Worm (Caenorhabditis elegans) whole organism, L3 larva: ENCODE measurements around the gene T25E4.2.
"Not testable (repeated sequence)": the region's sequence is repeated elsewhere in the genome, so short reads cannot be mapped to it uniquely, and the experiment has no call there.

ENCODE experiments used
- R02D3.7 ChIP-seq: fragments of 150-350 bp; optimal IDR thresholded peaks from 2 replicates; lab custom pipeline; 2014; ENCODE audit warnings: missing biosample characterization, missing genetic modification characterization
- ZK546.5 ChIP-seq: sonication (generic microtip); optimal IDR thresholded peaks from 2 replicates; lab custom pipeline; 2017; ENCODE audit warnings: missing biosample characterization, missing genetic modification characterization
- aly-2 ChIP-seq: fragments of 150-350 bp; optimal IDR thresholded peaks from 2 replicates; lab custom pipeline; 2014; ENCODE audit warnings: missing biosample characterization, missing genetic modification characterization
- ama-1 ChIP-seq: fragments of 150-350 bp; optimal IDR thresholded peaks from 2 replicates; lab custom pipeline; 2018
- ceh-16 ChIP-seq: sonication (generic microtip); optimal IDR thresholded peaks from 2 replicates; lab custom pipeline; 2017; ENCODE audit warnings: missing biosample characterization, missing genetic modification characterization
- ceh-28 ChIP-seq: fragments of 150-350 bp; optimal IDR thresholded peaks from 2 replicates; lab custom pipeline; 2014; ENCODE audit warnings: missing biosample characterization, missing genetic modification reagents, missing genetic modification characterization
- ceh-82 ChIP-seq: fragments of 150-350 bp; optimal IDR thresholded peaks from 2 replicates; lab custom pipeline; 2014; ENCODE audit warnings: missing biosample characterization, missing genetic modification characterization
- ceh-9 ChIP-seq: sonication (generic microtip); optimal IDR thresholded peaks from 2 replicates; lab custom pipeline; 2018; ENCODE audit warnings: missing biosample characterization, missing genetic modification characterization
- egl-27 ChIP-seq: sonication (generic microtip); optimal IDR thresholded peaks from 4 replicates; lab custom pipeline; 2017; ENCODE audit warnings: missing biosample characterization, missing genetic modification reagents, missing genetic modification characterization
- elt-1 ChIP-seq: fragments of 150-350 bp; optimal IDR thresholded peaks from 2 replicates; lab custom pipeline; 2014; ENCODE audit warnings: missing biosample characterization, missing genetic modification characterization
- elt-2 ChIP-seq: sonication (generic microtip); optimal IDR thresholded peaks from 2 replicates; lab custom pipeline; 2016; ENCODE audit warnings: missing genetic modification reagents, mild to moderate bottlenecking, missing genetic modification characterization, missing compliant biosample characterization
- fkh-10 ChIP-seq: sonication (generic microtip); optimal IDR thresholded peaks from 2 replicates; lab custom pipeline; 2017; ENCODE audit warnings: missing biosample characterization, missing genetic modification reagents, missing genetic modification characterization
- fkh-2 ChIP-seq: fragments of 150-350 bp; optimal IDR thresholded peaks from 2 replicates; lab custom pipeline; 2014; ENCODE audit warnings: missing biosample characterization, missing genetic modification reagents, missing genetic modification characterization
- fos-1 ChIP-seq: fragments of 150-350 bp; optimal IDR thresholded peaks from 2 replicates; lab custom pipeline; 2014; ENCODE audit warnings: missing biosample characterization, missing genetic modification characterization
- lin-15B ChIP-seq: fragments of 150-350 bp; optimal IDR thresholded peaks from 2 replicates; lab custom pipeline; 2014; ENCODE audit warnings: missing biosample characterization, missing genetic modification characterization
- lin-39 ChIP-seq: fragments of 150-350 bp; optimal IDR thresholded peaks from 2 replicates; lab custom pipeline; 2018; ENCODE audit warnings: missing biosample characterization, missing genetic modification reagents, missing genetic modification characterization
- lsy-12 ChIP-seq: sonication (generic microtip); optimal IDR thresholded peaks from 2 replicates; lab custom pipeline; 2016; ENCODE audit warnings: mild to moderate bottlenecking, missing genetic modification characterization, missing compliant biosample characterization
- mdl-1 ChIP-seq: fragments of 150-350 bp; optimal IDR thresholded peaks from 2 replicates; lab custom pipeline; 2014; ENCODE audit warnings: missing biosample characterization, missing genetic modification characterization
- mml-1 ChIP-seq: fragments of 150-350 bp; sonication (generic microtip); optimal IDR thresholded peaks from 3 replicates; lab custom pipeline; 2014; ENCODE audit warnings: missing biosample characterization, missing genetic modification characterization
- nfya-1 ChIP-seq: sonication (generic microtip); optimal IDR thresholded peaks from 2 replicates; lab custom pipeline; 2017; ENCODE audit warnings: missing genetic modification characterization, mild to moderate bottlenecking, missing compliant biosample characterization, antibody characterized with exemption, moderate library complexity; ENCODE audit not compliant: insufficient read depth
- nhr-11 ChIP-seq: fragments of 150-350 bp; optimal IDR thresholded peaks from 2 replicates; lab custom pipeline; 2014; ENCODE audit warnings: missing biosample characterization, missing genetic modification characterization
- nhr-12 ChIP-seq: fragments of 150-350 bp; optimal IDR thresholded peaks from 2 replicates; lab custom pipeline; 2014; ENCODE audit warnings: missing biosample characterization, missing genetic modification characterization
- nhr-23 ChIP-seq: fragments of 150-350 bp; optimal IDR thresholded peaks from 2 replicates; lab custom pipeline; 2014; ENCODE audit warnings: missing biosample characterization, missing genetic modification reagents, missing genetic modification characterization
- nhr-237 ChIP-seq: fragments of 150-350 bp; optimal IDR thresholded peaks from 2 replicates; lab custom pipeline; 2014; ENCODE audit warnings: missing biosample characterization, missing genetic modification characterization
- nhr-28 ChIP-seq: fragments of 150-350 bp; optimal IDR thresholded peaks from 2 replicates; lab custom pipeline; 2014; ENCODE audit warnings: missing biosample characterization, missing genetic modification characterization
- nhr-43 ChIP-seq: sonication (generic microtip); optimal IDR thresholded peaks from 2 replicates; lab custom pipeline; 2016; ENCODE audit warnings: mild to moderate bottlenecking, missing genetic modification characterization, missing compliant biosample characterization; ENCODE audit not compliant: poor library complexity, severe bottlenecking
- nhr-67 ChIP-seq: fragments of 150-350 bp; optimal IDR thresholded peaks from 2 replicates; lab custom pipeline; 2014; ENCODE audit warnings: missing biosample characterization, missing genetic modification characterization
- pha-4 ChIP-seq: fragments of 150-350 bp; optimal IDR thresholded peaks from 2 replicates; lab custom pipeline; 2014; ENCODE audit warnings: missing biosample characterization, missing genetic modification reagents, missing genetic modification characterization
- skn-1 ChIP-seq: fragments of 150-350 bp; optimal IDR thresholded peaks from 2 replicates; lab custom pipeline; 2014; ENCODE audit warnings: missing biosample characterization, missing genetic modification characterization
- tbx-2 ChIP-seq: sonication (generic microtip); optimal IDR thresholded peaks from 2 replicates; lab custom pipeline; 2016; ENCODE audit warnings: mild to moderate bottlenecking, missing genetic modification characterization, missing compliant biosample characterization
- unc-39 ChIP-seq: sonication (generic microtip); optimal IDR thresholded peaks from 4 replicates; lab custom pipeline; 2017; ENCODE audit warnings: missing biosample characterization, missing genetic modification characterization
- unc-62 ChIP-seq: fragments of 150-350 bp; sonication (generic microtip); optimal IDR thresholded peaks from 4 replicates; lab custom pipeline; 2014; ENCODE audit warnings: missing biosample characterization, missing genetic modification reagents, missing genetic modification characterization
- zag-1 ChIP-seq: fragments of 150-350 bp; optimal IDR thresholded peaks from 2 replicates; lab custom pipeline; 2014; ENCODE audit warnings: missing biosample characterization, missing genetic modification characterization
- ztf-11 ChIP-seq: fragments of 150-350 bp; optimal IDR thresholded peaks from 2 replicates; lab custom pipeline; 2014; ENCODE audit warnings: missing biosample characterization, missing genetic modification characterization

T25E4.2 gene

DNA sequence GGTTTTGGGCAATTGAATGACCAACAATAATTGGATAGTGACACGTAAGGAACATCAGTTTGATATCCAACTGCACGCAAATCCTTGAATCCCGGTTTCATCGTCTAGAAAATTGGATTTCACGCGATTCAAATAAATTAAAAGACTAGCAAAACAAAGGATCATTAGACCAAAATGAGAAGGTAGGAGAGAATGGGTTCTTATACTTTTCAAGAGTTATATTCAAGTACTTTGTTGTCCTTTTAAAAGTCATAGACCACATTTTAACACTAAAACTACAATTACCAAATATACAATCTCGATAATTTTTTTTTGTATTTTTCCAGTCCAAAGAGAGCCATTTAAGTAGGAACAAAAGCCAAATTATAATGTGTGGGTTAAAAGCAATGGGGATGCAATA is at the start of gene T25E4.2:
T25E4.2 (minus strand) TSS at position 101 of the 400 bp plus-strand sequence.
- no peak for TF ChIP-seq nhr-67
- TF ChIP-seq ztf-11, result no peak
- no peak for TF ChIP-seq ceh-82 (tag; lab: Kevin White, UChicago)
- TF ChIP-seq ceh-16, result no peak
- TF ChIP-seq aly-2 (tag; lab: Kevin White, UChicago), result no peak
- no peak for TF ChIP-seq nhr-11 (tag; lab: Kevin White, UChicago)
- no peak for TF ChIP-seq nhr-43
- TF ChIP-seq tbx-2, result no peak
- TF ChIP-seq ama-1 (lab: Kevin White, UChicago), result no peak
- TF ChIP-seq unc-62 (GFP tag; lab: Kevin White, UChicago), result no peak
- no peak for TF ChIP-seq unc-39 (tag; lab: Kevin White, UChicago)
- TF ChIP-seq fkh-2 (tag; lab: Kevin White, UChicago), result no peak
- TF ChIP-seq lin-39, result no peak
- TF ChIP-seq ceh-9, result no peak
- TF ChIP-seq lin-15B (tag; lab: Kevin White, UChicago), result no peak
- no peak for TF ChIP-seq egl-27 (tag; lab: Kevin White, UChicago)
- TF ChIP-seq, all 47 proteins: peak for 0

DNA sequence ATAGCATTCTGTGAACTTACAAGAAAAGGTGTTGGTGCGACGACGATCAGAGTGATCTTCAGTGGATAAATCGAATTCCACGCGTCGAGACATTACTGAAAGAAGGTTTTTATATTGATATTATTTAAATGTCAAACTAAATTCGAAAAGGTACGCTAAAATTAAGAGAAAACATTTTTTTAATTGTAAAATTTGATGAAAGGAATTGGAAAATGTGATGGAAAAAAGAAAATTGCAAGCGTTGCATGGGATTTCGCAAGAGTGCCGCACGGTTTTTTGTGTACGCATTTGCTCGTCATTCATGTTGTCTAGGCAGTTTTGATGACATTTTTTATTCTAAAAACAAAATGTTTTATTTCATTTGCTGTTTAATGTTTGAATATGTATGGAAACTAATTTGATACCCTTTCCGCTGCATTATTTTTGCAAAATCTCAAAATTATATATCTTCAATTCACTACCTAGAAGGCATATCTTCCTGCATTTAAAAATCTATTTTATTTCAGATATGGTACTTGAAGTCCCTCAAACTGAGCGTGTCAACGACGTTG is 48.7 kb upstream of the T25E4.2 start, which contains the start of the genes F59E12.6 and npl-4.1:
F59E12.6 (minus strand) TSS at position 101 of the 551 bp plus-strand sequence.
npl-4.1 (plus strand) TSS at position 501 of the 551 bp plus-strand sequence.
- not testable (repeated sequence) for TF ChIP-seq zag-1; nfya-1 (tag; lab: Kevin White, UChicago); R02D3.7 (tag; lab: Kevin White, UChicago)

DNA sequence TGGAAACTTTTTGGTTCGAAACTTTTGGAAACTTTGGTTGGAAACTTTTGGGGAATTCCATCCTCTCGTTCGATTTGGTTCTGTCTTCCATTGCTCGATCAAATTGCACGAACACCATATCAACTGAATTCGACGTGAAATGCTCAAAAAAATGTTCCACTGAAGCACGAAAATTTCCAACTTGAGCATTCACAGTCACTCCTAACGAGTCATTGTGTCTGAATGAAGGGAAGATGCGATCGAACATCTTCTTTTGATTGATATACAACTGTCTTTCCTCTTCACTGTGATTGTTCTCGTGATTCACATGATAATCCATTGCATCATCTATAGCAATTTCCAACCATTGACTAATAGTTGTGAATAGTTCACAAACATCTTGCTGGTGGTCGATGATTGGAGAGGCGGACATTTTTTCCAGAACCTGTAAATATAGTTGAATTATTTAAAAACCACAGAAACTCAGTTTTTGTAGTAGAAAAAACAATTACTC is 46.2 kb upstream of the T25E4.2 start, which contains the start of gene F59E12.15:
F59E12.15 (minus strand) TSS at position 51 of the 493 bp plus-strand sequence.
- TF ChIP-seq mml-1, result no peak
- no peak for TF ChIP-seq fos-1
- no peak for TF ChIP-seq fkh-10
- TF ChIP-seq lin-15B (tag; lab: Kevin White, UChicago), result no peak

DNA sequence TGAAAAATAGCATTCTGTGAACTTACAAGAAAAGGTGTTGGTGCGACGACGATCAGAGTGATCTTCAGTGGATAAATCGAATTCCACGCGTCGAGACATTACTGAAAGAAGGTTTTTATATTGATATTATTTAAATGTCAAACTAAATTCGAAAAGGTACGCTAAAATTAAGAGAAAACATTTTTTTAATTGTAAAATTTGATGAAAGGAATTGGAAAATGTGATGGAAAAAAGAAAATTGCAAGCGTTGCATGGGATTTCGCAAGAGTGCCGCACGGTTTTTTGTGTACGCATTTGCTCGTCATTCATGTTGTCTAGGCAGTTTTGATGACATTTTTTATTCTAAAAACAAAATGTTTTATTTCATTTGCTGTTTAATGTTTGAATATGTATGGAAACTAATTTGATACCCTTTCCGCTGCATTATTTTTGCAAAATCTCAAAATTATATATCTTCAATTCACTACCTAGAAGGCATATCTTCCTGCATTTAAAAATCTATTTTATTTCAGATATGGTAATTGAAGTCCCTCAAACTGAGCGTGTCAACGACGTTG is 40.3 kb upstream of the T25E4.2 start, which contains the start of the genes eif-3.L and npl-4.2:
eif-3.L (minus strand) TSS at position 101 of the 557 bp plus-strand sequence.
npl-4.2 (plus strand) TSS at position 507 of the 557 bp plus-strand sequence.
- TF ChIP-seq nhr-23 (tag; lab: Kevin White, UChicago); egl-27 (tag; lab: Kevin White, UChicago); nhr-43: not testable (repeated sequence)

DNA sequence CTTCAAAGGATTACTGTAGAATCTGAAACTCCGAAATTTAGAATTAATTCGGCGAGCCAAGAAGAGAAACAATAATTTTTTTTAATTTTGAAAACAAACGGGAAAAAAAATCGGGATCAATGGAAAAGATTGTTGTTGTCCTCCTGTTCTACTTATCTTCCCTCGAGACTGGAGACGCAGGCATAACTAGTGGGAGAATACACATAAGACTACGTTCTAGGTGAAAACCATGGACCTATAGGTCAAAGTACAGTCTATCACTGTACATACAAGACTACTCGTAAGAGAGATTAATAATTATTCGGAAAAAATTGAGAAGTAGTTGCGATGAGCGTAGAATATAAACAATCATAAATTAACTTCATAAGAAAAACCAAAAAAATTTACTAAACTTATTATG is 37.1 kb upstream of the T25E4.2 start, which contains the start of gene dhs-6:
dhs-6 (minus strand) TSS at position 22 of the 400 bp plus-strand sequence.
- TF ChIP-seq nhr-43 (peak; percentile 15), ceh-28 (tag; lab: Kevin White, UChicago) (peak; percentile 8), tbx-2 (no peak), ztf-11 (no peak), nhr-23 (tag; lab: Kevin White, UChicago) (peak; percentile 48), mdl-1 (tag; lab: Kevin White, UChicago) (no peak), elt-2 (tag; lab: Kevin White, UChicago) (peak; percentile 71), nfya-1 (tag; lab: Kevin White, UChicago) (peak; percentile 9)

DNA sequence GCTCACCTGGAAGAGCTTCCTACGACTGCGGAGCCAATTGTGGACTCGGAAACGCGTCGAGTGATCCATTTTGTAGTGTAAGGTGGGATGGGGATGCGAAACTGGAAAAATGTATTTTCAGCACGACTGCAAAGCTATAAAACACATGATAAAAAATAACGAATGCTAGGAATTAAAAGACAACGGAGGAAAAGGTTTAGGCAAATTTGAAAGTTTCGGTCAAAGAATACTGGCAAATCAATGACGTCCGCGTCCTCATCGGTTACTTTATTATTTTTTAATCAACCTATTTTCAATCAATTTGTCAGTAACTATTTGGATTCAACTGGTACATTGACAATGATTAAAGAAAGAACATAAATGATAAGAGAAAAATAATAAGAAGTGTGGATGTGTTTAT is 25.5 kb upstream of the T25E4.2 start, which contains the start of gene C17G10.7:
C17G10.7 (minus strand) TSS at position 101 of the 400 bp plus-strand sequence.
- TF ChIP-seq tbx-2 (no peak), nhr-28 (no peak), ZK546.5 (no peak), nhr-237 (tag; lab: Kevin White, UChicago) (no peak), fkh-2 (tag; lab: Kevin White, UChicago) (no peak), elt-1 (tag; lab: Kevin White, UChicago) (no peak), lsy-12 (tag; lab: Kevin White, UChicago) (no peak), mml-1 (no peak), fos-1 (no peak), R02D3.7 (tag; lab: Kevin White, UChicago) (no peak), unc-62 (GFP tag; lab: Kevin White, UChicago) (no peak), ama-1 (lab: Kevin White, UChicago) (no peak), fkh-10 (no peak), pha-4 (tag; lab: Kevin White, UChicago) (no peak), skn-1 (tag; lab: Kevin White, UChicago) (no peak), ceh-9 (no peak), nhr-12 (no peak), nfya-1 (tag; lab: Kevin White, UChicago) (no peak), nhr-67 (no peak), lin-15B (tag; lab: Kevin White, UChicago) (no peak)
